Fruit fly (Drosophila melanogaster) whole organism, embryonic: ENCODE data around the gene CG3224.
A peak's percentile ranks its signal among the peaks of the same experiment; 100 is the strongest.

Experiments
- Atf3 ChIP-seq: fragments of 200-800 bp; sonication (Bioruptor generic); optimal IDR thresholded peaks from 3 replicates; lab custom pipeline; 2016; ENCODE audit warnings: missing biosample characterization, missing genetic modification characterization
- C15 ChIP-seq: fragments of 200-800 bp; sonication (Bioruptor generic); IDR thresholded peaks from 3 replicates; pipeline ENCODE4 v1.3.6; 2022; ENCODE audit warnings: missing biosample characterization, missing genetic modification characterization
- CG10267 ChIP-seq: fragments of 200-800 bp; sonication (Bioruptor generic); optimal IDR thresholded peaks from 2 replicates; lab custom pipeline; 2018; ENCODE audit warnings: missing biosample characterization, mild to moderate bottlenecking, missing genetic modification characterization, moderate library complexity
- CG10543 ChIP-seq: fragments of 200-800 bp; sonication (Bioruptor generic); optimal IDR thresholded peaks from 3 replicates; lab custom pipeline; 2017; ENCODE audit warnings: missing biosample characterization, mild to moderate bottlenecking, missing genetic modification characterization, moderate library complexity
- CG12155 ChIP-seq: fragments of 200-800 bp; sonication (Bioruptor generic); optimal IDR thresholded peaks from 3 replicates; lab custom pipeline; 2016; ENCODE audit warnings: missing biosample characterization, missing genetic modification characterization
- CG13287 ChIP-seq: fragments of 200-800 bp; sonication (Bioruptor generic); IDR thresholded peaks from 2 replicates; pipeline ENCODE4 v1.3.6; 2022; ENCODE audit warnings: missing biosample characterization, missing genetic modification characterization; ENCODE audit not compliant: partially characterized antibody
- CG14860 ChIP-seq: fragments of 200-800 bp; sonication (Bioruptor generic); IDR thresholded peaks from 3 replicates; pipeline ENCODE4 v1.3.6; 2022; ENCODE audit warnings: missing biosample characterization, missing genetic modification characterization; ENCODE audit not compliant: partially characterized antibody
- CG16813 ChIP-seq: fragments of 200-800 bp; sonication (Bioruptor generic); IDR thresholded peaks from 3 replicates; pipeline ENCODE4 v1.3.6; 2022; ENCODE audit warnings: missing biosample characterization, missing genetic modification characterization; ENCODE audit not compliant: partially characterized antibody
- CG2712 ChIP-seq: fragments of 200-800 bp; optimal IDR thresholded peaks from 3 replicates; lab custom pipeline; 2019; ENCODE audit warnings: missing biosample characterization, mild to moderate bottlenecking, missing genetic modification characterization, moderate library complexity
- CG30403 ChIP-seq: fragments of 200-800 bp; sonication (Bioruptor generic); optimal IDR thresholded peaks from 3 replicates; lab custom pipeline; 2016; ENCODE audit warnings: missing biosample characterization, missing genetic modification characterization
- CG32532 ChIP-seq: fragments of 200-800 bp; sonication (Bioruptor generic); IDR thresholded peaks from 2 replicates; pipeline ENCODE4 v1.3.6; 2022; ENCODE audit warnings: missing biosample characterization, missing genetic modification characterization
- CG34224 ChIP-seq: fragments of 200-800 bp; sonication (Bioruptor generic); IDR thresholded peaks from 3 replicates; pipeline ENCODE4 v1.3.6; 2022; ENCODE audit warnings: missing biosample characterization, missing genetic modification characterization; ENCODE audit not compliant: partially characterized antibody
- CG34376 ChIP-seq: fragments of 200-800 bp; sonication (Bioruptor generic); optimal IDR thresholded peaks from 2 replicates; lab custom pipeline; 2018; ENCODE audit warnings: missing biosample characterization, mild to moderate bottlenecking, missing genetic modification characterization
- CG7963 ChIP-seq: fragments of 200-800 bp; sonication (Bioruptor generic); IDR thresholded peaks from 3 replicates; pipeline ENCODE4 v1.3.6; 2022; ENCODE audit warnings: missing biosample characterization, missing genetic modification characterization; ENCODE audit not compliant: partially characterized antibody
- Camta ChIP-seq: fragments of 200-800 bp; sonication (Bioruptor generic); optimal IDR thresholded peaks from 2 replicates; lab custom pipeline; 2016; ENCODE audit warnings: missing biosample characterization, missing genetic modification characterization
- CoRest ChIP-seq: fragments of 200-800 bp; sonication (Bioruptor generic); optimal IDR thresholded peaks from 3 replicates; lab custom pipeline; 2018; ENCODE audit warnings: missing biosample characterization, mild to moderate bottlenecking, missing genetic modification characterization, moderate library complexity
- Doc3 ChIP-seq: fragments of 200-800 bp; sonication (Bioruptor generic); IDR thresholded peaks from 3 replicates; pipeline ENCODE4 v1.3.6; 2022; ENCODE audit warnings: missing biosample characterization, missing genetic modification characterization; ENCODE audit not compliant: partially characterized antibody
- HLH4C ChIP-seq: fragments of 200-800 bp; sonication (Bioruptor generic); IDR thresholded peaks from 3 replicates; pipeline ENCODE4 v1.3.6; 2022; ENCODE audit warnings: missing biosample characterization, missing genetic modification characterization; ENCODE audit not compliant: partially characterized antibody
- Med ChIP-seq: fragments of 200-800 bp; sonication (Bioruptor generic); peaks from one replicate; lab custom pipeline; 2016; ENCODE audit warnings: missing biosample characterization, missing genetic modification characterization, mild to moderate bottlenecking, inconsistent platforms, moderate library complexity
- Opbp ChIP-seq: fragments of 200-800 bp; sonication (Bioruptor generic); IDR thresholded peaks from 3 replicates; pipeline ENCODE4 v1.3.6; 2022; ENCODE audit warnings: missing biosample characterization, missing genetic modification characterization; ENCODE audit not compliant: partially characterized antibody
- YL-1 ChIP-seq: fragments of 200-800 bp; sonication (Bioruptor generic); optimal IDR thresholded peaks from 3 replicates; lab custom pipeline; 2017; ENCODE audit warnings: missing biosample characterization, mild to moderate bottlenecking, missing genetic modification characterization
- ab ChIP-seq: fragments of 200-800 bp; sonication (Bioruptor generic); optimal IDR thresholded peaks from 2 replicates; lab custom pipeline; 2016; ENCODE audit warnings: missing biosample characterization, missing genetic modification characterization
- amos ChIP-seq: fragments of 200-800 bp; sonication (Bioruptor generic); IDR thresholded peaks from 2 replicates; pipeline ENCODE4 v1.3.6; 2022; ENCODE audit warnings: missing biosample characterization, missing genetic modification characterization; ENCODE audit not compliant: partially characterized antibody
- bbx ChIP-seq: fragments of 200-800 bp; sonication (Bioruptor generic); IDR thresholded peaks from 2 replicates; pipeline ENCODE4 v1.3.6; 2022; ENCODE audit warnings: missing biosample characterization, missing genetic modification characterization; ENCODE audit not compliant: partially characterized antibody
- chinmo ChIP-seq: fragments of 200-800 bp; sonication (Bioruptor generic); IDR thresholded peaks from 4 replicates; pipeline ENCODE4 v1.3.6; 2022; ENCODE audit warnings: missing biosample characterization, missing genetic modification characterization; ENCODE audit not compliant: partially characterized antibody
- da ChIP-seq: fragments of 200-800 bp; sonication (Bioruptor generic); optimal IDR thresholded peaks from 2 replicates; lab custom pipeline; 2016; ENCODE audit warnings: missing biosample characterization, missing genetic modification characterization
- disco-r ChIP-seq: fragments of 200-800 bp; sonication (Bioruptor generic); optimal IDR thresholded peaks from 2 replicates; lab custom pipeline; 2016; ENCODE audit warnings: missing biosample characterization, missing genetic modification characterization
- dpn ChIP-seq, 2 experiments: fragments of 200-800 bp; sonication (Bioruptor generic); optimal IDR thresholded peaks; 3 replicates each; lab custom pipeline; 2016; ENCODE audit warnings: missing biosample characterization in 2 of 2, missing genetic modification characterization in 2 of 2
- inv ChIP-seq: fragments of 200-800 bp; sonication (Bioruptor generic); IDR thresholded peaks from 2 replicates; pipeline ENCODE4 v1.3.6; 2022; ENCODE audit warnings: missing biosample characterization, missing genetic modification characterization; ENCODE audit not compliant: partially characterized antibody
- jumu ChIP-seq: fragments of 200-800 bp; sonication (Bioruptor generic); optimal IDR thresholded peaks from 3 replicates; lab custom pipeline; 2016; ENCODE audit warnings: missing biosample characterization, missing genetic modification characterization
- kay ChIP-seq: fragments of 200-800 bp; sonication (Bioruptor generic); optimal IDR thresholded peaks from 2 replicates; lab custom pipeline; 2016; ENCODE audit warnings: missing biosample characterization, missing genetic modification characterization
- knrl ChIP-seq: fragments of 200-800 bp; sonication (Bioruptor generic); IDR thresholded peaks from 3 replicates; pipeline ENCODE4 v1.3.6; 2022; ENCODE audit warnings: missing biosample characterization, missing genetic modification characterization; ENCODE audit not compliant: partially characterized antibody
- nmo ChIP-seq: fragments of 200-800 bp; sonication (Bioruptor generic); optimal IDR thresholded peaks from 2 replicates; lab custom pipeline; 2018; ENCODE audit warnings: missing biosample characterization, mild to moderate bottlenecking, missing genetic modification characterization, moderate library complexity
- onecut ChIP-seq: fragments of 200-800 bp; sonication (Bioruptor generic); IDR thresholded peaks from 2 replicates; pipeline ENCODE4 v1.3.6; 2022; ENCODE audit warnings: missing biosample characterization, missing genetic modification characterization
- pnt ChIP-seq: fragments of 200-800 bp; sonication (Bioruptor generic); optimal IDR thresholded peaks from 3 replicates; lab custom pipeline; 2016; ENCODE audit warnings: missing biosample characterization, missing genetic modification characterization
- sens ChIP-seq: fragments of 200-800 bp; sonication (Bioruptor generic); peaks from one replicate; lab custom pipeline; 2016; ENCODE audit warnings: missing biosample characterization, missing genetic modification characterization
- sna ChIP-seq: fragments of 200-800 bp; sonication (Bioruptor generic); IDR thresholded peaks from 2 replicates; pipeline ENCODE4 v1.3.6; 2022; ENCODE audit warnings: missing biosample characterization, missing genetic modification characterization; ENCODE audit not compliant: partially characterized antibody
- sr ChIP-seq: fragments of 200-800 bp; sonication (Bioruptor generic); IDR thresholded peaks from 3 replicates; pipeline ENCODE4 v1.3.6; 2022; ENCODE audit warnings: missing biosample characterization, missing genetic modification characterization
- stwl ChIP-seq: fragments of 200-800 bp; sonication (Bioruptor generic); optimal IDR thresholded peaks from 3 replicates; lab custom pipeline; 2018; ENCODE audit warnings: missing biosample characterization, mild to moderate bottlenecking, missing genetic modification characterization, moderate library complexity
- sug ChIP-seq: fragments of 200-800 bp; optimal IDR thresholded peaks from 2 replicates; lab custom pipeline; 2019; ENCODE audit warnings: missing biosample characterization, mild to moderate bottlenecking, missing genetic modification characterization, moderate library complexity
- tna ChIP-seq: fragments of 200-800 bp; sonication (Bioruptor generic); IDR thresholded peaks from 2 replicates; pipeline ENCODE4 v1.3.6; 2022; ENCODE audit warnings: missing biosample characterization, missing genetic modification characterization; ENCODE audit not compliant: partially characterized antibody
- wdn ChIP-seq: fragments of 200-800 bp; sonication (Bioruptor generic); IDR thresholded peaks from 2 replicates; pipeline ENCODE4 v1.3.6; 2022; ENCODE audit warnings: missing biosample characterization, missing genetic modification characterization
- zen2 ChIP-seq: fragments of 200-800 bp; sonication (Bioruptor generic); IDR thresholded peaks from 3 replicates; pipeline ENCODE4 v1.3.6; 2022; ENCODE audit warnings: missing biosample characterization, missing genetic modification characterization; ENCODE audit not compliant: partially characterized antibody

Gene CG3224

DNA sequence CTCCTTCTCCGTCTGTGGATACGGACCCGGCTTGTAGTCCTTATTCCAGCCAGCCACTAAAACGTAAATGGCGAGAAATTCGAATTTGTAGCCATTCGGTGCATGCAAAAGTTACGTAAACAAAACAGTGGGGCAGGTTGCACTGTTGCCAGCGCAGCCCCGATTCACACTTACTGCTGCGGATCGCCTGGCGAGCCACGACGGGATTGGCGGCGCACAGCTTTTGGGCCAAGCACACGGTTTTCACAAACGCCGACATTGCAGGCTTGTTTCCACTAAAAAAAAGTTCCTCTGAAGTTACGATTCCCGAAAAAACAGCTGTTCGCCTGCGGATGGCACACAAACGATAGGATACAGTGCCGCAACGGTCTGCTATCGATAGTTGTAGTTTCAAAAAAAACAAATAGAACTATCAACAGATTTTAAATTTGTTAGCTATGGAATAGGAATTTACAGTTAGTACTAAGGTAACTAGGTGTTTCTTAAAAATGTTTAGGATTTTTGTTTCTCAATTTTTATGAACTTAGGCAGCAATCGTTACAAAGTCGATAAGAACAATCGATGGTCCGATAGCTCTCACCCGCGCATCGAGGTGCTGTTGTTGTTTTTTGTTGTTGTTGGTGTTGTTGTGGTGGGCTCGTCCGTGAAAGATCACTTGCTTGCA is 16.7 kb upstream of the CG3224 start, which contains the start of gene Fum1 (continued):
- TF ChIP-seq CG10543 (GFP tag; lab: Kevin White, UChicago) (no peak), Atf3 (GFP tag; lab: Kevin White, UChicago) (no peak)
- TF ChIP-seq, all 482 proteins: peak for 109

dm6 chrX:6673637-6674487 is 12.6 kb upstream of the CG3224 start, which contains the start of the genes CG3198 and Mcm6:
Gene CG3198, minus strand, starts transcription at chrX:6673973.
Gene Mcm6, plus strand, starts transcription at chrX:6674387.
- TF ChIP-seq CoRest (peak; percentile 42), CG2712 (tag; lab: Kevin White, UChicago) (peak; percentile 18), CG12155 (no peak), HLH4C (GFP tag; lab: Robert Waterston, UW) (peak; percentile 76), sens (GFP tag; lab: Kevin White, UChicago) (peak; percentile 42), kay (GFP tag; lab: Kevin White, UChicago) (no peak), zen2 (GFP tag; lab: Robert Waterston, UW) (peak; percentile 48; the same call in 1 of the 3 replicates), disco-r (GFP tag; lab: Kevin White, UChicago) (no peak), CG30403 (GFP tag; lab: Kevin White, UChicago) (peak; percentile 11), pnt (GFP tag; lab: Kevin White, UChicago) (no peak), CG10267 (peak; percentile 28), wdn (GFP tag; lab: Robert Waterston, UW) (no peak), knrl (GFP tag; lab: Robert Waterston, UW) (peak; percentile 65; the same call in 2 of the 3 replicates), CG14860 (0 out of 3 replicates have a peak, but pooled peaks have one; percentile 39), stwl (tag; lab: Kevin White, UChicago) (peak; percentile 37), CG32532 (GFP tag; lab: Robert Waterston, UW) (no peak), ab (GFP tag; lab: Kevin White, UChicago) (no peak), sna (GFP tag; lab: Robert Waterston, UW) (peak; percentile 62), da (GFP tag; lab: Kevin White, UChicago) (no peak), CG7963 (GFP tag; lab: Robert Waterston, UW) (peak; percentile 54; the same call in 1 of the 3 replicates), chinmo (GFP tag; lab: Robert Waterston, UW) (0 out of 4 replicates have a peak, but pooled peaks have one; percentile 54), CG13287 (peak; percentile 80), bbx (GFP tag; lab: Robert Waterston, UW) (peak; percentile 61), jumu (GFP tag; lab: Kevin White, UChicago) (no peak), sr (GFP tag; lab: Robert Waterston, UW) (peak; percentile 62; the same call in 2 of the 3 replicates), Doc3 (peak; percentile 59), CG16813 (GFP tag; lab: Robert Waterston, UW) (peak; percentile 54), amos (GFP tag; lab: Robert Waterston, UW) (peak; percentile 76), onecut (GFP tag; lab: Robert Waterston, UW) (peak; percentile 48), dpn (GFP tag; optimal IDR thresholded peaks at IDR 0.05; lab: Kevin White, UChicago) (no peak), Med (GFP tag; lab: Kevin White, UChicago) (peak; percentile 57), Camta (GFP tag; lab: Kevin White, UChicago) (no peak), tna (0 out of 2 replicates have a peak, but pooled peaks have one; percentile 42), nmo (peak; percentile 11), Opbp (0 out of 3 replicates have a peak, but pooled peaks have one; percentile 40), YL-1 (GFP tag; lab: Kevin White, UChicago) (peak; percentile 34), CG34376 (no peak), inv (GFP tag; lab: Robert Waterston, UW) (peak; percentile 50; the same call in 1 of the 2 replicates), sug (tag; lab: Kevin White, UChicago) (peak; percentile 7), C15 (no peak), CG34224 (GFP tag; lab: Robert Waterston, UW) (peak; percentile 77)
